Fruit fly (Drosophila melanogaster): ENCODE measurements around the gene Cpr65Ec.

Cpr65Ec gene

DNA sequence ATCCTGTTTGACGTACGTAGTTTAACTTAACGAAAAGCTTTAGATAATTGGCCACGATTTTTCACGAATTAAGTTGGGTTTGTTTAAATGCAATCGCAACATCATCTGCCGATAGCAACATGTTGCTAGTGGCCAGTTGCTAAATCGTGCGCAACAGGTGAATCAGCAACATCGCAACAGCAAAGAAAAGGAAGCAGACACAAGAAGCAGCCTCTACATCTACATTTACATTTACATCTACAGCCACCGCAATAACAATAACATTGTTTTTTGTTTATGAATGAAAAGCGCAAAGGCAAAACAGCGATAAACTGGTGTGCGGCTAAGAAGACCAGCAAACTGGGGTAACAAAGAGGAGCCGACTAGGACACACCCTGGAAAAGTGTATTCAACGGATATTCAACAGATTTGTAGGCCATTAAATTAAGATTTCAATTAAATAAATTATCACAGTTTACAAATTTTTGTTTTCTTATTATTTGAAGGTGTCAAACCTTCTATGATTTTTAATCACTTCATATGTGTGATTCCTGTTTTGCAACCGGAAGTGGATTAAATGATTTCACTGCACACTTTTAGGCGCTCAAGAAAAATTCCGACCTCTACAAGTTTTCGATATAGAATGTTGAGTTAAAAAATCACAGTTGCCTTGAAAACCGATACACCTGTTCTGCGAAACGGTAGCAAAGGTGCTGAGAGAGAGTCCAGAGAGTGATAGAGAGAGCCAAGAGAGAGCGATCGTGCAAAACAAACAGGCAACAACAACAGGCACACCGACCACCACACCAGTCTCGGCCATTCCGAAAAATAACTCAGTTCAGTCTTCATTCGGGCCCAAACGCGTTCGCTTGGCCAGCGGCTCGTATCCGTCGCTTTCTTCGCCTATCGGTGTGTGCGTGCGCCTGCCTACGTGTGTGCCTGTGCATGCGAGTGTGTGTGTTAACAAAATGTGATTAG is 41.0 kb downstream of the Cpr65Ec start, which contains the start of gene melt (continued):
- TF ChIP-seq tna (GFP tag; IDR thresholded peaks at IDR 0.05; ENCODE audit: partially characterized antibody) (peak; percentile 41; the same call in 1 of the 2 replicates), tx (GFP tag; optimal IDR thresholded peaks at IDR 0.05) (peak; percentile 81), CG9215 (GFP tag; IDR thresholded peaks at IDR 0.05) (peak; percentile 86), p53 (GFP tag; optimal IDR thresholded peaks at IDR 0.05) (no peak), D (optimal IDR thresholded peaks at IDR 0.05) (no peak), D (GFP tag; optimal IDR thresholded peaks at IDR 0.05) (peak; percentile 88), CG15514 (GFP tag; optimal IDR thresholded peaks at IDR 0.05) (peak; percentile 69), CG18011 (GFP tag; optimal IDR thresholded peaks at IDR 0.05) (peak; percentile 66), Ada2b (GFP tag; IDR thresholded peaks at IDR 0.05) (peak; percentile 67), CG9876 (GFP tag; optimal IDR thresholded peaks at IDR 0.05) (peak; percentile 74), Trl (optimal IDR thresholded peaks at IDR 0.05) (peak; percentile 92), Trl (GFP tag; optimal IDR thresholded peaks at IDR 0.05) (peak; percentile 88), CG14441 (GFP tag; IDR thresholded peaks at IDR 0.05) (peak; percentile 65; the same call in 1 of the 2 replicates), ftz-f1 (GFP tag; optimal IDR thresholded peaks at IDR 0.05) (no peak), Nf-YB (GFP tag; optimal IDR thresholded peaks at IDR 0.05) (peak; percentile 78), gsb (GFP tag; IDR thresholded peaks at IDR 0.05) (peak; percentile 55), CG8924 (tag; optimal IDR thresholded peaks at IDR 0.05) (peak; percentile 94), Nf-YA (GFP tag; IDR thresholded peaks at IDR 0.05) (peak; percentile 26; the same call in 1 of the 2 replicates), zen (tag; optimal IDR thresholded peaks at IDR 0.05) (peak; percentile 82), klu (GFP tag; IDR thresholded peaks at IDR 0.05) (peak; percentile 63; the same call in 1 of the 2 replicates), CG9727 (GFP tag; optimal IDR thresholded peaks at IDR 0.05) (peak; percentile 95), kni (GFP tag; optimal IDR thresholded peaks at IDR 0.05) (peak; percentile 72), CG6813 (GFP tag; optimal IDR thresholded peaks at IDR 0.05) (peak; percentile 74), Atf-2 (GFP tag; optimal IDR thresholded peaks at IDR 0.05) (peak; percentile 93), sima (GFP tag; optimal IDR thresholded peaks at IDR 0.05) (peak; percentile 71), Kr (GFP tag; optimal IDR thresholded peaks at IDR 0.05) (no peak), CG34422 (GFP tag; IDR thresholded peaks at IDR 0.05) (peak; percentile 67), CG13424 (tag; optimal IDR thresholded peaks at IDR 0.05) (peak; percentile 88), sob (GFP tag; IDR thresholded peaks at IDR 0.05) (peak; percentile 69; the same call in 1 of the 2 replicates), pnt (GFP tag; optimal IDR thresholded peaks at IDR 0.05) (peak; percentile 77), phol (tag; optimal IDR thresholded peaks at IDR 0.05) (peak; percentile 90), CG7928 (GFP tag; optimal IDR thresholded peaks at IDR 0.05) (peak; percentile 61), CHES-1-like (GFP tag; optimal IDR thresholded peaks at IDR 0.05) (peak; percentile 77), CG4424 (GFP tag; optimal IDR thresholded peaks at IDR 0.05) (peak; percentile 89), CG9932 (GFP tag; IDR thresholded peaks at IDR 0.05) (peak; percentile 78), Vsx1 (GFP tag; optimal IDR thresholded peaks at IDR 0.05) (peak; percentile 75), Ets97D (GFP tag; optimal IDR thresholded peaks at IDR 0.05) (peak; percentile 87), CG17912 (GFP tag; optimal IDR thresholded peaks at IDR 0.05) (no peak), CG10543 (GFP tag; optimal IDR thresholded peaks at IDR 0.05) (peak; percentile 78), CG6272 (GFP tag; IDR thresholded peaks at IDR 0.05) (peak; percentile 33; the same call in 1 of the 2 replicates), tap (tag; optimal IDR thresholded peaks at IDR 0.05) (peak; percentile 55), CG4707 (GFP tag; optimal IDR thresholded peaks at IDR 0.05) (peak; percentile 38), lilli (GFP tag; optimal IDR thresholded peaks at IDR 0.05) (peak; percentile 94), crp (GFP tag; optimal IDR thresholded peaks at IDR 0.05) (peak in 1 of 2 experiments; percentile 46), ranshi (GFP tag; IDR thresholded peaks at IDR 0.05) (peak; percentile 50; the same call in 1 of the 2 replicates), ems (GFP tag; optimal IDR thresholded peaks at IDR 0.05) (peak; percentile 87), CG14050 (GFP tag; IDR thresholded peaks at IDR 0.05) (peak; percentile 52; the same call in 2 of the 3 replicates), CG11504 (tag; optimal IDR thresholded peaks at IDR 0.05) (peak; percentile 100)

Data from whole organism, embryonic.